Worm (Caenorhabditis elegans) whole organism, mixed stage, embryonic: ENCODE data around the gene mks-2.

Experiments used
- elt-1 ChIP-seq: sonication (generic microtip); optimal IDR thresholded peaks from 2 replicates; lab custom pipeline; 2017; ENCODE audit warnings: missing genetic modification characterization, mild to moderate bottlenecking, missing compliant biosample characterization, antibody characterized with exemption, moderate library complexity, borderline replicate concordance; ENCODE audit not compliant: insufficient read depth
- lsy-2 ChIP-seq: fragments of 150-350 bp; optimal IDR thresholded peaks from 2 replicates; lab custom pipeline; 2014; ENCODE audit warnings: missing biosample characterization, missing genetic modification characterization
- nhr-12 ChIP-seq: fragments of 150-350 bp; optimal IDR thresholded peaks from 2 replicates; lab custom pipeline; 2014; ENCODE audit warnings: missing biosample characterization, missing genetic modification characterization
- tbx-8 ChIP-seq: fragments of 200-800 bp; sonication (Bioruptor generic); optimal IDR thresholded peaks from 2 replicates; lab custom pipeline; 2018; ENCODE audit warnings: mild to moderate bottlenecking, missing genetic modification characterization, moderate library complexity, missing compliant biosample characterization

ce11 chrII:6168714-6169113 is 50.5 kb downstream of the mks-2 start:
- TF ChIP-seq elt-1 (tag; lab: Kevin White, UChicago) (no peak), tbx-8 (GFP tag; lab: Kevin White, UChicago) (no peak), nhr-12 (no peak), lsy-2 (tag; lab: Kevin White, UChicago) (no peak)
